Fruit fly (Drosophila melanogaster): ENCODE data around the gene CG17197.
A peak's percentile ranks its signal among the peaks of the same experiment; 100 is the strongest.

The CG17197 gene

dm6 chr3R:25737735-25738371 lies 37.3 kb downstream of the CG17197 start (continued):
- TF ChIP-seq CG8359 (GFP tag; optimal IDR thresholded peaks at IDR 0.05; ENCODE audit: borderline replicate concordance), result peak; percentile 90
- TF ChIP-seq CG5180 (GFP tag; optimal IDR thresholded peaks at IDR 0.05), result peak; percentile 69
- TF ChIP-seq CG9437 (GFP tag; optimal IDR thresholded peaks at IDR 0.05), result peak; percentile 82
- peak in 1 of 2 experiments; percentile 92 for TF ChIP-seq eve (GFP tag; optimal IDR thresholded peaks at IDR 0.05)
- TF ChIP-seq CG4820 (GFP tag; optimal IDR thresholded peaks at IDR 0.05), result peak; percentile 95
- peak; percentile 59 to 72 for TF ChIP-seq Trl (optimal IDR thresholded peaks at IDR 0.05)
- TF ChIP-seq Trl (GFP tag; optimal IDR thresholded peaks at IDR 0.05), result peak; percentile 95
- TF ChIP-seq Nf-YC (tag; optimal IDR thresholded peaks at IDR 0.05), result peak; percentile 38
- peak; percentile 82 for TF ChIP-seq tio (GFP tag; optimal IDR thresholded peaks at IDR 0.05)
- peak; percentile 38; the same call in 1 of the 2 replicates for TF ChIP-seq Doc2 (GFP tag; IDR thresholded peaks at IDR 0.05)
- TF ChIP-seq CG34422 (GFP tag; IDR thresholded peaks at IDR 0.05), result peak; percentile 96
- peak; percentile 76 for TF ChIP-seq CG11695 (GFP tag; IDR thresholded peaks at IDR 0.05)
- peak; percentile 51 for TF ChIP-seq luna (GFP tag; optimal IDR thresholded peaks at IDR 0.05)
- peak; percentile 95 for TF ChIP-seq repo (GFP tag; optimal IDR thresholded peaks at IDR 0.05)
- peak; percentile 88 for TF ChIP-seq CG2889 (GFP tag; IDR thresholded peaks at IDR 0.05)
- TF ChIP-seq ac (GFP tag; optimal IDR thresholded peaks at IDR 0.05), result no peak
- TF ChIP-seq CG43689 (GFP tag; IDR thresholded peaks at IDR 0.05), result peak; percentile 37; the same call in 1 of the 2 replicates
- TF ChIP-seq dysf (GFP tag; IDR thresholded peaks at IDR 0.05), result peak; percentile 90
- peak; percentile 90 for TF ChIP-seq maf-S (GFP tag; optimal IDR thresholded peaks at IDR 0.05)
- peak; percentile 89 for TF ChIP-seq sqz (GFP tag; optimal IDR thresholded peaks at IDR 0.05)
- peak; percentile 93 for TF ChIP-seq CG7786 (GFP tag; optimal IDR thresholded peaks at IDR 0.05)
- TF ChIP-seq wdn (GFP tag; IDR thresholded peaks at IDR 0.05), result peak; percentile 78
- TF ChIP-seq CG6254 (GFP tag; optimal IDR thresholded peaks at IDR 0.05), result peak; percentile 93
- TF ChIP-seq Optix (GFP tag; IDR thresholded peaks at IDR 0.05), result peak; percentile 87
- peak; percentile 81 for TF ChIP-seq Meics (GFP tag; optimal IDR thresholded peaks at IDR 0.05)
- peak; percentile 96 for TF ChIP-seq CG31441 (GFP tag; IDR thresholded peaks at IDR 0.05)
- TF ChIP-seq zfh1 (GFP tag; IDR thresholded peaks at IDR 0.05), result peak; percentile 94
- TF ChIP-seq CG4424 (GFP tag; optimal IDR thresholded peaks at IDR 0.05), result peak; percentile 95
- TF ChIP-seq CG15011 (GFP tag; optimal IDR thresholded peaks at IDR 0.05), result peak; percentile 69
- peak; percentile 77 for TF ChIP-seq CG10147 (GFP tag; optimal IDR thresholded peaks at IDR 0.05)
- TF ChIP-seq gcm2 (GFP tag; optimal IDR thresholded peaks at IDR 0.05), result peak; percentile 78
- peak; percentile 87 for TF ChIP-seq grau (tag; optimal IDR thresholded peaks at IDR 0.05)
- TF ChIP-seq CTCF (GFP tag; optimal IDR thresholded peaks at IDR 0.05), result peak; percentile 59
- peak; percentile 77 for TF ChIP-seq Hmx (GFP tag; optimal IDR thresholded peaks at IDR 0.05)
- TF ChIP-seq Usf (GFP tag; optimal IDR thresholded peaks at IDR 0.05), result peak; percentile 78
- TF ChIP-seq gsb-n (tag; optimal IDR thresholded peaks at IDR 0.05), result peak; percentile 97
- peak; percentile 87 for TF ChIP-seq dm (GFP tag; optimal IDR thresholded peaks at IDR 0.05)
- TF ChIP-seq lmd (GFP tag; IDR thresholded peaks at IDR 0.05), result peak; percentile 91
- TF ChIP-seq disco-r (GFP tag; optimal IDR thresholded peaks at IDR 0.05), result peak; percentile 87
- peak; percentile 90 for TF ChIP-seq psq (GFP tag; optimal IDR thresholded peaks at IDR 0.05)
- peak; percentile 84 for TF ChIP-seq CG3065 (GFP tag; optimal IDR thresholded peaks at IDR 0.05)
- peak; percentile 95 for TF ChIP-seq CG8944 (GFP tag; optimal IDR thresholded peaks at IDR 0.05)
- no peak for TF ChIP-seq knrl (GFP tag; IDR thresholded peaks at IDR 0.05; ENCODE audit: partially characterized antibody)
- TF ChIP-seq CG13624 (GFP tag; optimal IDR thresholded peaks at IDR 0.05), result peak; percentile 91
- TF ChIP-seq bbx (GFP tag; IDR thresholded peaks at IDR 0.05; ENCODE audit: partially characterized antibody), result no peak
- TF ChIP-seq MBD-R2 (GFP tag; IDR thresholded peaks at IDR 0.05), result peak; percentile 44; the same call in 1 of the 2 replicates
- peak; percentile 74 for TF ChIP-seq NFAT (GFP tag; IDR thresholded peaks at IDR 0.05)
- TF ChIP-seq Blimp-1 (GFP tag; optimal IDR thresholded peaks at IDR 0.05), result peak; percentile 99
- peak; percentile 96 for TF ChIP-seq ems (GFP tag; optimal IDR thresholded peaks at IDR 0.05)
- TF ChIP-seq TFAM (GFP tag; optimal IDR thresholded peaks at IDR 0.05), result peak; percentile 67
- TF ChIP-seq p53 (GFP tag; optimal IDR thresholded peaks at IDR 0.05), result peak; percentile 88

All from whole organism, embryonic.